Worm (Caenorhabditis elegans): ENCODE results near the gene fbxa-98.

The fbxa-98 gene

DNA sequence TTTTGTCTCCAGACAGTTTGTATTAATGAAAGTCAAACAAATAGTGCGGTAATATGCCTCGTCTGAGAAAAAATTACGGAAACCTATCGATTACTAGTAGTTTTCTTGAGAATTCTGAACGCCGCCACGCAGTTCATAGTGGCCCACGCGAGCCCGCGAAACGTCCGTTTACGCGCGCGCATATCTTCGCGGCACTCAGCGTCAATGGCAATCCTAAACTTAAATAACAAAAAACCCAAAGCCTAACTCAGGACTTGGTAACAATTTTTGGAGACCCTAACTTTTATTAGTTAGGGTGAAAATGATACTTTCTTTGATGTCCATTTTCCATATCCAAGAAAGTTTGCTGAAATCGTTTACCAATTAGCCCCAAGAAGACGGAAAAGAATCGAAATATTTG lies 31.8 kb upstream of the fbxa-98 start:
- no peak for TF ChIP-seq mep-1 (tag; optimal IDR thresholded peaks at IDR 0.05)
- peak; percentile 69; the same call in 1 of the 2 replicates for TF ChIP-seq mdt-29 (GFP tag; IDR thresholded peaks at IDR 0.05)
- no peak for TF ChIP-seq lin-1 (GFP tag; IDR thresholded peaks at IDR 0.05)
- no peak for TF ChIP-seq nhr-77 (tag; optimal IDR thresholded peaks at IDR 0.05)
- 0 out of 2 replicates have a peak, but pooled peaks have one; percentile 15 for TF ChIP-seq Y48G9A.11 (GFP tag; IDR thresholded peaks at IDR 0.05)
- TF ChIP-seq lim-7 (GFP tag; IDR thresholded peaks at IDR 0.05): no peak
- TF ChIP-seq ceh-20 (GFP tag; IDR thresholded peaks at IDR 0.05): no peak
- TF ChIP-seq nhr-111 (GFP tag; optimal IDR thresholded peaks at IDR 0.05): no peak
- no peak for TF ChIP-seq daf-8 (GFP tag; IDR thresholded peaks at IDR 0.05)
- TF ChIP-seq lin-38 (GFP tag; IDR thresholded peaks at IDR 0.05): no peak
- no peak for TF ChIP-seq mxl-3 (GFP tag; optimal IDR thresholded peaks at IDR 0.05)
- TF ChIP-seq unc-130 (GFP tag; optimal IDR thresholded peaks at IDR 0.05): no peak
- no peak for TF ChIP-seq daf-16 (GFP tag; optimal IDR thresholded peaks at IDR 0.05)
- no peak for TF ChIP-seq daf-16 (tag; optimal IDR thresholded peaks at IDR 0.05)
- no peak for TF ChIP-seq tag-97 (GFP tag; IDR thresholded peaks at IDR 0.05)
- no peak for TF ChIP-seq skn-1 (tag; optimal IDR thresholded peaks at IDR 0.05)
- TF ChIP-seq zag-1 (tag; optimal IDR thresholded peaks at IDR 0.05): no peak
- TF ChIP-seq ceh-62 (tag; optimal IDR thresholded peaks at IDR 0.05): no peak
- TF ChIP-seq mxl-2 (GFP tag; conservative IDR thresholded peaks at IDR 0.05): no peak
- no peak for TF ChIP-seq arid-1 (GFP tag; conservative IDR thresholded peaks at IDR 0.05)
- TF ChIP-seq nhr-11 (tag; optimal IDR thresholded peaks at IDR 0.05): no peak
- TF ChIP-seq T26A8.4 (GFP tag; IDR thresholded peaks at IDR 0.05): no peak
- TF ChIP-seq F49E8.2 (tag; optimal IDR thresholded peaks at IDR 0.05; ENCODE audit: borderline replicate concordance): peak; percentile 53
- TF ChIP-seq lin-29 (GFP tag; IDR thresholded peaks at IDR 0.05): no peak
- peak; percentile 97 for TF ChIP-seq snpc-1.2 (GFP tag; IDR thresholded peaks at IDR 0.05)
- no peak for TF ChIP-seq ctbp-1 (GFP tag; IDR thresholded peaks at IDR 0.05)
- no peak for TF ChIP-seq egl-27 (tag; optimal IDR thresholded peaks at IDR 0.05)
- TF ChIP-seq mes-2 (tag; optimal IDR thresholded peaks at IDR 0.05; ENCODE audit: poor library complexity, severe bottlenecking): no peak

ce11 chrIV:13601973-13602669 lies 31.1 kb upstream of the fbxa-98 start, which contains the start of gene Y45F10B.59:
Gene Y45F10B.59, plus strand, starts transcription at chrIV:13602619.
- TF ChIP-seq egl-43 (GFP tag; IDR thresholded peaks at IDR 0.05) (no peak), snpc-1.2 (GFP tag; IDR thresholded peaks at IDR 0.05) (peak; percentile 91)

DNA sequence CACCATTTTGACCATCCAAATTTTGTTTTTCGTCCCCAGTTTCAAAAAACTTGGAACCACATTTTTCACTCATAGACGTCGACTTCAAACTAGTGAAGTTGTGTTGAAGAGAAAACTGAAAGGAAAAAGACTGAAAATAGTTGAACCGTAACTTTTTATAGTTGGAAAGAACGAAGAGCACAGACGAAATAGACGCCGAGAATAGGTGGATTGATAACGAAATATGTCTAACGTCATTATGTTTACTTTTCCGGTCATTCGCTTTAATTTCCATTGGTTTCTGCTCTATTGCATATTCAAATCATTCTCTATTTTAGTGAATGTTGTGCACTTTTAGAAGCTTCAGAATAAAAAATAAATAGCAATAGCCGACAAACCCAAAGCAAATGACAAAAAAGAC lies 23.5 kb upstream of the fbxa-98 start, which contains the start of gene C08F11.13:
C08F11.13 (minus strand) TSS at position 138 of the 400 bp plus-strand sequence.
- TF ChIP-seq ces-1 (GFP tag; optimal IDR thresholded peaks at IDR 0.05): no peak
- no peak for TF ChIP-seq lin-29 (GFP tag; IDR thresholded peaks at IDR 0.05)
- TF ChIP-seq ZK337.2 (GFP tag; IDR thresholded peaks at IDR 0.05): no peak
- TF ChIP-seq zag-1 (tag; optimal IDR thresholded peaks at IDR 0.05): no peak
- peak; percentile 59 for TF ChIP-seq nhr-28 (tag; optimal IDR thresholded peaks at IDR 0.05)
- TF ChIP-seq ceh-32 (tag; optimal IDR thresholded peaks at IDR 0.05; ENCODE audit: poor library complexity): no peak
- TF ChIP-seq cey-2 (tag; optimal IDR thresholded peaks at IDR 0.05; ENCODE audit: borderline replicate concordance, insufficient read depth): no peak
- TF ChIP-seq madf-5 (GFP tag; IDR thresholded peaks at IDR 0.05): no peak
- TF ChIP-seq snpc-4 (tag; optimal IDR thresholded peaks at IDR 0.05): no peak
- TF ChIP-seq pqm-1 (tag; optimal IDR thresholded peaks at IDR 0.05): peak; percentile 23
- TF ChIP-seq vab-7 (GFP tag; IDR thresholded peaks at IDR 0.05): no peak
- no peak for TF ChIP-seq daf-16 (GFP tag; optimal IDR thresholded peaks at IDR 0.05)
- peak; percentile 89 for TF ChIP-seq daf-16 (tag; optimal IDR thresholded peaks at IDR 0.05)
- no peak for TF ChIP-seq daf-19 (GFP tag; conservative IDR thresholded peaks at IDR 0.05)
- no peak for TF ChIP-seq ctbp-1 (GFP tag; IDR thresholded peaks at IDR 0.05)
- no peak for TF ChIP-seq daf-8 (GFP tag; IDR thresholded peaks at IDR 0.05)
- TF ChIP-seq nhr-102 (tag; optimal IDR thresholded peaks at IDR 0.05): no peak
- no peak for TF ChIP-seq Y105C5A.15 (GFP tag; IDR thresholded peaks at IDR 0.05)
- TF ChIP-seq ztf-11 (tag; optimal IDR thresholded peaks at IDR 0.05): no peak
- no peak for TF ChIP-seq pha-4 (GFP tag; IDR thresholded peaks at IDR 0.05)
- TF ChIP-seq pha-4 (tag; optimal IDR thresholded peaks at IDR 0.05): no peak
- no peak for TF ChIP-seq R02D3.7 (tag; optimal IDR thresholded peaks at IDR 0.05)
- TF ChIP-seq nhr-237 (tag; optimal IDR thresholded peaks at IDR 0.05): no peak
- no peak for TF ChIP-seq nhr-6 (tag; optimal IDR thresholded peaks at IDR 0.05)
- no peak for TF ChIP-seq tag-97 (GFP tag; IDR thresholded peaks at IDR 0.05)
- no peak for TF ChIP-seq skn-1 (tag; optimal IDR thresholded peaks at IDR 0.05)
- no peak for TF ChIP-seq ceh-62 (tag; optimal IDR thresholded peaks at IDR 0.05)
